Fruit fly (Drosophila melanogaster) whole organism, prepupa: ENCODE measurements around the gene Marcal1.
A peak's percentile ranks its signal among the peaks of the same experiment; 100 is the strongest.

Source experiments
- CG10631 ChIP-seq: fragments of 200-800 bp; sonication (Bioruptor generic); optimal IDR thresholded peaks from 2 replicates; lab custom pipeline; 2016; ENCODE audit warnings: missing biosample characterization, missing genetic modification characterization
- CG4318 ChIP-seq: fragments of 200-800 bp; sonication (Bioruptor generic); optimal IDR thresholded peaks from 3 replicates; lab custom pipeline; 2017; ENCODE audit warnings: missing biosample characterization, mild to moderate bottlenecking, missing genetic modification characterization
- CG8119 ChIP-seq: fragments of 200-800 bp; sonication (Bioruptor generic); IDR thresholded peaks from 3 replicates; pipeline ENCODE4 v1.3.6; 2022; ENCODE audit warnings: missing biosample characterization, missing genetic modification characterization
- Eip78C ChIP-seq: fragments of 200-800 bp; sonication (Bioruptor generic); peaks from one replicate; lab custom pipeline; 2016; ENCODE audit warnings: missing biosample characterization, missing genetic modification characterization
- Eip93F ChIP-seq: fragments of 200-800 bp; sonication (Bioruptor generic); optimal IDR thresholded peaks from 2 replicates; lab custom pipeline; 2016; ENCODE audit warnings: missing biosample characterization, mild to moderate bottlenecking, missing genetic modification characterization
- Hr39 ChIP-seq: fragments of 200-800 bp; sonication (Bioruptor generic); optimal IDR thresholded peaks from 2 replicates; lab custom pipeline; 2016; ENCODE audit warnings: missing biosample characterization, missing genetic modification characterization
- Met ChIP-seq: fragments of 200-800 bp; sonication (Bioruptor generic); optimal IDR thresholded peaks from 3 replicates; lab custom pipeline; 2016; ENCODE audit warnings: missing biosample characterization, missing genetic modification characterization
- OdsH ChIP-seq: fragments of 200-800 bp; sonication (Bioruptor generic); optimal IDR thresholded peaks from 3 replicates; lab custom pipeline; 2016; ENCODE audit warnings: missing biosample characterization, missing genetic modification characterization
- Smox ChIP-seq: fragments of 200-800 bp; sonication (Bioruptor generic); optimal IDR thresholded peaks from 3 replicates; lab custom pipeline; 2016; ENCODE audit warnings: missing biosample characterization, missing genetic modification characterization
- Sox102F ChIP-seq: fragments of 200-800 bp; sonication (Bioruptor generic); optimal IDR thresholded peaks from 2 replicates; lab custom pipeline; 2016; ENCODE audit warnings: missing biosample characterization, mild to moderate bottlenecking, missing genetic modification characterization
- lz ChIP-seq: fragments of 200-800 bp; sonication (Bioruptor generic); optimal IDR thresholded peaks from 3 replicates; lab custom pipeline; 2016; ENCODE audit warnings: missing biosample characterization, missing genetic modification characterization
- pdm3 ChIP-seq: fragments of 200-800 bp; sonication (Bioruptor generic); optimal IDR thresholded peaks from 3 replicates; lab custom pipeline; 2016; ENCODE audit warnings: missing biosample characterization, missing genetic modification characterization
- topi ChIP-seq: fragments of 200-800 bp; sonication (Bioruptor generic); optimal IDR thresholded peaks from 3 replicates; lab custom pipeline; 2016; ENCODE audit warnings: missing biosample characterization, missing genetic modification characterization

DNA sequence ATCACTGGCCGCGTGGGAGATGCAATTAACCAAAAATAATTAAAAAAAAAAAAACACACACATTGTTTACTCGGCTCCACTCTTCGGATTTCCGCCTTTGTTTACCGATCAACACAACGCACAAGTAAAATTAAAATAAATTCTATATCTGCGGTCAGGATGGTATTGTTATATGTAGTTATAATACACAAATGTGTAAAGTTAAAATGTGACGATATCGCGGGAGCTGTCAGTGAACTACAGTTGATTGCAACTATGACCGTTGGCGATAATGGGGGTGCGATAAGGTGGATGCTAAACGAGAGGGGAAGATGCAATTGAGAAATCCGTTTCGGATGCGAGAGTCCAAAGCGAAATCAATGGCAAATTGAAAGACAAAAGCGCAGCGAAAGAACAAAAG, 51.0 kb downstream of the Marcal1 start:
- TF ChIP-seq Met (no peak), lz (no peak), pdm3 (GFP tag; lab: Kevin White, UChicago) (no peak), OdsH (GFP tag; lab: Kevin White, UChicago) (no peak), Eip78C (GFP tag; lab: Kevin White, UChicago) (peak; percentile 70), CG10631 (GFP tag; lab: Kevin White, UChicago) (no peak), Smox (GFP tag; lab: Kevin White, UChicago) (no peak), CG8119 (no peak), Hr39 (GFP tag; lab: Kevin White, UChicago) (no peak), Sox102F (GFP tag; lab: Kevin White, UChicago) (no peak), Eip93F (GFP tag; lab: Kevin White, UChicago) (no peak), CG4318 (GFP tag; lab: Kevin White, UChicago) (no peak), topi (GFP tag; lab: Kevin White, UChicago) (no peak)
